Fruit fly (Drosophila melanogaster): ENCODE data around the gene CG32365.
A peak's percentile ranks its signal among the peaks of the same experiment; 100 is the strongest.

Gene CG32365

dm6 chr3L:7836633-7837394, 32.0 kb upstream of the CG32365 start:
- TF ChIP-seq noc (tag; optimal IDR thresholded peaks at IDR 0.05): peak; percentile 5

- TF ChIP-seq noc (tag; optimal IDR thresholded peaks at IDR 0.05): no peak
Observed at dm6 chr3L:7837753-7838152, 31.1 kb upstream of the CG32365 start.

dm6 chr3L:7838374-7838773, 30.5 kb upstream of the CG32365 start:
- TF ChIP-seq noc (tag; optimal IDR thresholded peaks at IDR 0.05): no peak

DNA sequence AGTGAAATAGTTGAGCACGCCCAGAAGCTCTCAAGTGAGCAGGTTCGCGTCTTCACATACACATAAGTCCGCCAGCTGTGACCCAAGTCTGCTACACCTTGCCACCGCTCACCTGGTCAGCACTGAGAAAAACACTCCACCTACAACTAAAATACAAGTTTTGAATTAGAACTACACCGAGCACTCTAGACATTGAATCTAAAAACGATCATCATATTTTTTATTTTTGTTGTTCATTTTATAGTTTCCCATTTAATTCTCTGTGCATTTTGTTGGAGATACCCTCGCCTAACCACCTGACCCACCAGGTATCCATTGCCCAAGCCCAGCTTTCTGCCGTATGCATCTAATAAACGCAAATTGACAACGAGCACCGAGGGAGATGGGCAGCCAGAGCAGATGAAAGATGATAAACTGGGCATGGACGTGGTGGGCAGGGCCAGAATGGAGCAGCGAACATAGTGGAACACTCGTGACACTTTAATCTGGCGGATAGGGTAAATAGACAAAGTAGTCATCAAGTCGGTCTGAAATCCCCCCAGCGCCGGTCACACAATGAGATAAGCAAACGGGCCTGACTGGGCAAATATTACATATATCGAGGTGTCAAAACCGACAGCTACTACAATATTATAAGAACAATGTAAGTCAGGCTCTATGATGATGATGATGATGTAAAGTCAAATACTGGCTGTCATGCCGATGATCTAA, 27.4 kb upstream of the CG32365 start:
- no peak for TF ChIP-seq noc (tag; optimal IDR thresholded peaks at IDR 0.05)

dm6 chr3L:7842117-7842516, 26.7 kb upstream of the CG32365 start:
- TF ChIP-seq noc (tag; optimal IDR thresholded peaks at IDR 0.05): no peak

DNA sequence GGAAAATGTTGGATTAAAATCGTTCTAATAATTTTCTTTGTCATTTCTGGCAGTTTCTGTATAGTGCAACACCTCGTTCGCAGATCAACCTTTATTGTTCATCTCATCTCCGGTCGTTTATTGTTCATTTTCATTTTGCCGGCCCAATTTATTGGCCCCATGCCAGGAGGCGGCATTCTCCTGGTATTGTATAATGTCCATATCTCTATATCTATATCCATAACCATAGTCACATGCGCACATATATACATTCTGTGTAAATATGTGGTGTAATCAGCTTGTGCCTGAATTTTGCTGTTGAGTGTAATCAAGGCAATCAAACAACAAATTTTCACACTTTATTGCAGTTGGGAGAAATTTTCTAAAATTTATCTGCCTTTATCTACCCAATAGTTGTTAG, 26.3 kb upstream of the CG32365 start:
- TF ChIP-seq noc (tag; optimal IDR thresholded peaks at IDR 0.05): no peak

dm6 chr3L:7844016-7844415, 24.8 kb upstream of the CG32365 start:
- no peak for TF ChIP-seq noc (tag; optimal IDR thresholded peaks at IDR 0.05)

DNA sequence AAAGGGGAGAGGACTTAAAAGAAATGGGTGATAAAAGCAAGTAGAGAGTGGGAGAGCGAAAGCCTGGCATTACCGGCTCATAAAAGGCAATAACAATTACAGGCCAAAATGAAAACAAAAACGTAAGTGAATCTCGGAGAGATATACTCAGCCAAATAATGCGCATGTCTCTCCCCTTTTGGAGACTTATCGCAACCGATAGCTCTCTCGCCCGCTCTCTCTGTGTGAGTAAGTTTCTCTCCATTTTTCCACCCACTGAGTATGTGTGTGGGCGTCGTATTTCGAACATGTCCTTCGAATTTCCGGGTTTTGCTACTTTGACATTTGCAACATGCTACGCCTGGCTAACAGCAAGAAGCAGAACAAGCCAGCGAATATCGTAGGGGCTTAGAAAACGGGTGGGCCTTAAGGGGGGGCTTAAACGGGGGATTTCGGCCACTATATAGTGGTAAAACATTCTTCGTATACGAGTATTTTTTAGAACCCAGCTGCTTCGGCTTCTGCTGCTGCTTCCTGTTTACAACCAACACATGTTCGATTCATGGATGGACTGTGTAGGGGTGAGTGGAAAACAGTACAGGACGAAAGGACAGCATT, 21.1 kb upstream of the CG32365 start:
- TF ChIP-seq noc (tag; optimal IDR thresholded peaks at IDR 0.05): no peak

- TF ChIP-seq noc (tag; optimal IDR thresholded peaks at IDR 0.05): no peak
Observed at dm6 chr3L:7848617-7849016, 20.2 kb upstream of the CG32365 start.

DNA sequence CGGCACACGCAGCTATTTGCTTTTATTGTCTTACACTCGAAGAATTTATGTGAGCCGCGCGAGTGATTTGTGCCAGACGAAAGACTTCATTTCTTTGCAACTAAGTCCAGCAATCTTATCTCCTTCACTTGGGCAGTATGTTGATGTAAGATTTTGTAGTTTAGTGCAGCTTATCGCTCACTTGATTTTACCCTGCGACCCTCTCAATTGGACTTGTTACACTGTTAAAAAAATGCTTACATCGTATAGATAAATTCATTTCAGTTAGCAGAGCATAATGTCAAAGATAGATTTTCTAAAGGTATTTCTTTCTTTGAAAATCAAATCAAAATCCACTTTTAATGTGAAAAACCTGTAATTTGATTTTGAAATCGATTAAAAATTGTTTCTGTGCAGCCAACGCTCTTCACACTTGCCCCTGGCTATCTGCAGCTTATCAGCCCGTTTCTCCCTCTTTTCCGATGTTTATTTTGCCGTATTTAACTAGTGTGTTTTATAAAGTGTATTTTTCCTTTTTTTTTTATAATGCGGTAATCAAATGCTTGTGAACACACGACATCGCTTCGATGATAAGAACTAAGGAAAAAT, 18.0 kb upstream of the CG32365 start:
- peak; percentile 97 for TF ChIP-seq noc (tag; optimal IDR thresholded peaks at IDR 0.05)

- peak; percentile 9 for TF ChIP-seq noc (tag; optimal IDR thresholded peaks at IDR 0.05)
Observed at dm6 chr3L:7852252-7852885, 16.5 kb upstream of the CG32365 start.

DNA sequence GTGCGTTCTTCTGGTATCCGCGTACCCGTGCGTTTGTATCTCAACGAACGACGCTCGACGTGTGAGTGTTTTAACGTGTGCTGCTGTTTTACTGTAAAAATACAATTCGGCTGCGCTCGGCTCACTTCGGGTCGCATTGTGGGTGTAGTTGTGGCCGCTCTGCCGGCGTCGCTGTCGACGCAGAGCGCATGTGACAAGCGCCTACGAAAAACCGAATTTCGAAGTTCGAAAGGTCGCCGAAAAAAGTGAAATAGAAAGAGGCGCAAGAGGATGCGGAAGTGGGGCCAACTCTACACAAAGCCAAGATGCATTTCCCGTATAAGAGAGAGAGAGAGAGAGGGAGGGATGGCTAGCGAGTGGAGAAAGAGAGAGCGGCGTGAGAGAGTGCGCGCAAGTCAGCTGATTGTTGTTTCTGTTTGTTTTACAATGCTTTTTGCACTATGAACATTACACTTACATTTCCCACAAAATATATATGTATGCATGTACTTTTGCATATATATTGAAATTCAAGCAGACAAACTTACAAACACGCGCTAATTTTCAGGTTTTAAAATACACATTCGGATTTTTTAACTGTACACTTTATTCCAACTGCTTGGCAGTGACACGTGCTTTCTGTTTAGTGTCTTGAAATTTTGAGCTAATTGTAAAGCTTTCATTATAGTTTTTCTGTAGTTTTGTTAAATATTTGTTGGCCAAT, 13.9 kb upstream of the CG32365 start:
- TF ChIP-seq noc (tag; optimal IDR thresholded peaks at IDR 0.05): peak; percentile 45

DNA sequence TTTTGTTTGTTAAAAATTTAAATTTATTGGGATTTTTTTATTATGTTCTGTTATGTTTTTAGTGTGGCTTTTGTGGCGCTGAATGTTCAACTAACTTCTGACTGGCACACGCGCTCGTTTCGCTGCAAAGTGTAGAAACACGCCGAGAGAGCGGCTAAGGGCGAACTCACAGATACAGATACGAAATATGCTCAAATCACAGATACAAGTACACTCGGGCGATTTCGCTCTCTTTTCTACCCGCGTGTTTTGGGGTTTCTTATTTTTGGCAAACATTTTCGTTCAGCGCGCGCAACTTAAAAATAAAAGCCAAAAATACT, 13.4 kb upstream of the CG32365 start:
- no peak for TF ChIP-seq noc (tag; optimal IDR thresholded peaks at IDR 0.05)

- peak; percentile 95 for TF ChIP-seq noc (tag; optimal IDR thresholded peaks at IDR 0.05)
Observed at dm6 chr3L:7855778-7856625, 12.8 kb upstream of the CG32365 start.

- peak; percentile 42 for TF ChIP-seq noc (tag; optimal IDR thresholded peaks at IDR 0.05)
Observed at dm6 chr3L:7856626-7856937, 12.3 kb upstream of the CG32365 start.
